Worm (Caenorhabditis elegans) whole organism, L4/young adult: ENCODE data around the gene phyh-1.

ENCODE experiments used
- dao-5 ChIP-seq: sonication (generic microtip); optimal IDR thresholded peaks from 2 replicates; lab custom pipeline; 2016; ENCODE audit warnings: missing genotype, missing genetic modification characterization, moderate library complexity, missing compliant biosample characterization
- him-1 ChIP-seq: sonication (generic microtip); optimal IDR thresholded peaks from 2 replicates; lab custom pipeline; 2016; ENCODE audit warnings: missing genotype, missing genetic modification reagents, missing genetic modification characterization, missing compliant biosample characterization

ce11 chrIV:17269702-17270101, 10.5 kb upstream of the phyh-1 start:
- TF ChIP-seq him-1 (tag; lab: Kevin White, UChicago) (no peak), dao-5 (tag; lab: Kevin White, UChicago) (no peak)
